Worm (Caenorhabditis elegans): ENCODE results near the gene grl-1.

Gene grl-1

DNA sequence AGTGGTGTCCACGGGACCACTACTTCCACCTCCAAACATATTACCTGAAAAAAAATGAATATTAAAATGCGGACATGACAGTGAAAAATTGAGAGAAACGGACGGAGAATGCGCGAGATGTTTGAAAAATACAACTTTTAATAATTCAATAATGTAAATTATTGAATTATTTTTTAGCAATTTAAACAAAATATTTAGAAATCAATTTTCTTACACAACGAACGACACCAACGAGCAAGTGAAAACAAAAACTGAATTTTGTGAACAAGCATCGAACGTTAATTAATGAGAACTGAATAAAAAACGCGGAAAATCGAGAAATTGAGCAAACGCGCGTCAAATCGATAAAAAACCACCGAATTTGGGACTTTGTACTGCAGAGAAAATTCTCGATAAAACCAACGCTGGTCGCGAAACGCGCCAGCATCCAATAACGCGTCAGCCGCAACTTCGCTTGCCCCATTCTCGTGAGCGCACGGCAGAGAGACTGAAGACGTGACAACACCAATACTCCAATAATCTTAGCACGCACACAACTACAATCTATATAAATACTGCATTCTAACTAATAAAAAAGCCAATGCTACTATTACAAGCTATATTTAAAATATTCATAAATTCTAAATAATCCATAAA, 28.7 kb downstream of the grl-1 start, which contains the start of the genes dnj-19 and nhr-47 (continued):
- TF ChIP-seq lir-3 (tag; optimal IDR thresholded peaks at IDR 0.05) (peak; percentile 3), snpc-4 (tag; optimal IDR thresholded peaks at IDR 0.05) (no peak), zip-11 (GFP tag; IDR thresholded peaks at IDR 0.05) (no peak), daf-19 (GFP tag; conservative IDR thresholded peaks at IDR 0.05) (no peak), zip-2 (tag; optimal IDR thresholded peaks at IDR 0.05) (peak; percentile 56), dmd-8 (GFP tag; IDR thresholded peaks at IDR 0.05) (peak; percentile 64; the same call in 1 of the 2 replicates), Y5F2A.4 (GFP tag; optimal IDR thresholded peaks at IDR 0.05) (peak; percentile 58), egl-43 (GFP tag; IDR thresholded peaks at IDR 0.05) (peak; percentile 91), fkh-10 (GFP tag; optimal IDR thresholded peaks at IDR 0.05) (peak; percentile 59), ZK546.5 (tag; optimal IDR thresholded peaks at IDR 0.05) (no peak), fos-1 (tag; optimal IDR thresholded peaks at IDR 0.05) (no peak), F44E2.7 (GFP tag; IDR thresholded peaks at IDR 0.05) (no peak), tag-97 (GFP tag; IDR thresholded peaks at IDR 0.05) (no peak), skn-1 (tag; optimal IDR thresholded peaks at IDR 0.05) (no peak), nhr-28 (tag; optimal IDR thresholded peaks at IDR 0.05) (peak; percentile 83), ztf-11 (tag; optimal IDR thresholded peaks at IDR 0.05) (no peak), ceh-44 (GFP tag; IDR thresholded peaks at IDR 0.05) (no peak), ctbp-1 (GFP tag; IDR thresholded peaks at IDR 0.05) (peak; percentile 93), saeg-2 (GFP tag; IDR thresholded peaks at IDR 0.05) (peak; percentile 83), lin-15B (tag; optimal IDR thresholded peaks at IDR 0.05) (no peak), daf-16 (GFP tag; optimal IDR thresholded peaks at IDR 0.05) (peak in 1 of 2 experiments; percentile 66), daf-16 (tag; optimal IDR thresholded peaks at IDR 0.05) (peak; percentile 73), ZK337.2 (GFP tag; IDR thresholded peaks at IDR 0.05) (no peak), php-3 (GFP tag; IDR thresholded peaks at IDR 0.05) (peak; percentile 71; the same call in 1 of the 2 replicates), cey-2 (tag; optimal IDR thresholded peaks at IDR 0.05; ENCODE audit: borderline replicate concordance, insufficient read depth) (no peak), nhr-237 (tag; optimal IDR thresholded peaks at IDR 0.05) (no peak)

DNA sequence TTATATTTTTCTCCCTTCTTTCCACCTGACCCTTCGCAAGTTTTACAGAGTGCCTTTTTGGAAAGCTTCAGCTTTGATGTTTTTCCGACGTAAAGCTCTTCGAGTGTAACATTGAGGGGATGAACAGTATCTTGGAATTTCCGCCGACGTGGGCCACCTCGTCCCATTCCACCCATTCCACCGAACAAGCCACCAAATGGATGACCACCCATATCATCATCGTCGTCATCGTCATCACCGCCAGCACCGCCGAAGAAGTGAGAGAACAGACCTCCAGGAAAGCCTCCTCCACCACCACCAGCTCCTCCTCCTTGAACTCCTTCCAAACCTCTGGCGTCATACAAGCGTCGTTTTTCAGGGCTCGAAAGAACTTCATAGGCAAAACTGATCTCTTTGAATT, 29.4 kb downstream of the grl-1 start:
- TF ChIP-seq F44E2.7 (GFP tag; IDR thresholded peaks at IDR 0.05) (0 out of 2 replicates have a peak, but pooled peaks have one; percentile 9), ZK337.2 (GFP tag; IDR thresholded peaks at IDR 0.05) (no peak), zip-2 (tag; optimal IDR thresholded peaks at IDR 0.05) (no peak), set-16 (GFP tag; IDR thresholded peaks at IDR 0.05) (peak; percentile 58), aha-1 (tag) (peak; percentile 16)

- TF ChIP-seq Y48G9A.11 (GFP tag; IDR thresholded peaks at IDR 0.05): peak; percentile 52; the same call in 1 of the 2 replicates
- TF ChIP-seq daf-16 (GFP tag; optimal IDR thresholded peaks at IDR 0.05): peak in 1 of 2 experiments; percentile 46
- TF ChIP-seq daf-16 (tag; optimal IDR thresholded peaks at IDR 0.05): no peak
- TF ChIP-seq ceh-82 (tag; optimal IDR thresholded peaks at IDR 0.05): no peak
- TF ChIP-seq fos-1 (tag; optimal IDR thresholded peaks at IDR 0.05): no peak
- 0 out of 2 replicates have a peak, but pooled peaks have one; percentile 46 for TF ChIP-seq mdt-29 (GFP tag; IDR thresholded peaks at IDR 0.05)
These were observed 31.0 kb downstream of the grl-1 start for ce11 chrV:5502701-5503100.

- TF ChIP-seq unc-130 (GFP tag; optimal IDR thresholded peaks at IDR 0.05) (no peak), T26A8.4 (GFP tag; IDR thresholded peaks at IDR 0.05) (no peak), dpl-1 (GFP tag; optimal IDR thresholded peaks at IDR 0.05) (no peak), snpc-4 (tag; optimal IDR thresholded peaks at IDR 0.05) (no peak), php-3 (GFP tag; IDR thresholded peaks at IDR 0.05) (no peak), gei-8 (GFP tag; optimal IDR thresholded peaks at IDR 0.05) (no peak), ceh-62 (tag; optimal IDR thresholded peaks at IDR 0.05) (no peak), ceh-44 (GFP tag; IDR thresholded peaks at IDR 0.05) (no peak), hlh-30 (tag; optimal IDR thresholded peaks at IDR 0.05; ENCODE audit: insufficient read depth) (no peak), hlh-11 (tag; optimal IDR thresholded peaks at IDR 0.05) (no peak), ZK546.5 (tag; optimal IDR thresholded peaks at IDR 0.05) (no peak), sdz-12 (GFP tag; optimal IDR thresholded peaks at IDR 0.05) (no peak), jun-1 (tag; optimal IDR thresholded peaks at IDR 0.05) (no peak), lin-1 (GFP tag; IDR thresholded peaks at IDR 0.05) (no peak), ces-1 (GFP tag; optimal IDR thresholded peaks at IDR 0.05) (no peak), daf-16 (GFP tag; optimal IDR thresholded peaks at IDR 0.05) (no peak), daf-16 (tag; optimal IDR thresholded peaks at IDR 0.05) (no peak), nhr-77 (tag; optimal IDR thresholded peaks at IDR 0.05) (no peak), D1046.2 (GFP tag; IDR thresholded peaks at IDR 0.05) (no peak)
These were observed 34.2 kb downstream of the grl-1 start for ce11 chrV:5499475-5499874.

Data from whole organism, L4 larva.